Worm (Caenorhabditis elegans) whole organism, L1 larva: ENCODE data around the gene acl-2.

Experiments
- C04F5.9 ChIP-seq: sonication (generic microtip); optimal IDR thresholded peaks from 2 replicates; lab custom pipeline; 2016; ENCODE audit warnings: missing genetic modification characterization, missing compliant biosample characterization
- C16A3.4 ChIP-seq: fragments of 150-350 bp; optimal IDR thresholded peaks from 2 replicates; lab custom pipeline; 2014; ENCODE audit warnings: missing biosample characterization, missing genetic modification characterization
- C34B4.2 ChIP-seq: sonication (generic microtip); optimal IDR thresholded peaks from 2 replicates; lab custom pipeline; 2017; ENCODE audit warnings: mild to moderate bottlenecking, missing genetic modification characterization, missing compliant biosample characterization
- Y116A8C.19 ChIP-seq: sonication (generic microtip); optimal IDR thresholded peaks from 2 replicates; lab custom pipeline; 2016; ENCODE audit warnings: missing compliant biosample characterization, missing genetic modification characterization, borderline replicate concordance
- aha-1 ChIP-seq: fragments of 150-350 bp; optimal IDR thresholded peaks from 2 replicates; lab custom pipeline; 2014; ENCODE audit warnings: missing biosample characterization, missing genetic modification characterization
- aly-2 ChIP-seq: fragments of 150-350 bp; optimal IDR thresholded peaks from 2 replicates; lab custom pipeline; 2014; ENCODE audit warnings: missing biosample characterization, missing genetic modification characterization
- ama-1 ChIP-seq: fragments of 150-350 bp; optimal IDR thresholded peaks from 2 replicates; lab custom pipeline; 2014
- ceh-63 ChIP-seq: fragments of 200-800 bp; sonication (Bioruptor generic); optimal IDR thresholded peaks from 2 replicates; lab custom pipeline; 2018; ENCODE audit warnings: mild to moderate bottlenecking, missing genetic modification characterization, missing compliant biosample characterization
- ceh-8 ChIP-seq: fragments of 200-800 bp; sonication (Bioruptor generic); optimal IDR thresholded peaks from 2 replicates; lab custom pipeline; 2018; ENCODE audit warnings: mild to moderate bottlenecking, missing genetic modification characterization, moderate library complexity, missing compliant biosample characterization
- ceh-82 ChIP-seq, 3 experiments: fragments of 150-350 bp in 1 of 3; sonication (generic microtip) in 2 of 3; optimal IDR thresholded peaks; 2 replicates each; lab custom pipeline; 2014 to 2017; ENCODE audit warnings: missing biosample characterization in 3 of 3, missing genetic modification characterization in 3 of 3
- ceh-88 ChIP-seq: fragments of 200-800 bp; sonication (Bioruptor generic); IDR thresholded peaks from 2 replicates; pipeline ENCODE4 v1.3.6; 2022; ENCODE audit warnings: missing genetic modification characterization, missing compliant biosample characterization
- ces-1 ChIP-seq: fragments of 150-350 bp; optimal IDR thresholded peaks from 2 replicates; lab custom pipeline; 2014; ENCODE audit warnings: missing biosample characterization, missing genetic modification reagents, missing genetic modification characterization
- dpl-1 ChIP-seq, 3 experiments: fragments of 150-350 bp in 2 of 3; sonication (generic microtip) in 1 of 3; optimal IDR thresholded peaks; 2 replicates each; lab custom pipeline; 2014 to 2017; ENCODE audit warnings: missing biosample characterization in 3 of 3, missing genetic modification characterization in 3 of 3, missing genetic modification reagents in 3 of 3
- dsc-1 ChIP-seq: sonication (generic microtip); optimal IDR thresholded peaks from 2 replicates; lab custom pipeline; 2016; ENCODE audit warnings: mild to moderate bottlenecking, missing genetic modification characterization, missing compliant biosample characterization
- efl-1 ChIP-seq, 4 experiments: fragments of 150-350 bp; optimal IDR thresholded peaks in 3 of 4; peaks in 1 of 4; 1 replicate in 1 of 4; 2 replicates in 3 of 4; lab custom pipeline; 2014; ENCODE audit warnings: missing biosample characterization in 2 of 4, missing genetic modification characterization in 2 of 4, missing genetic modification reagents in 2 of 4
- elt-2 ChIP-seq: sonication (generic microtip); optimal IDR thresholded peaks from 2 replicates; lab custom pipeline; 2016; ENCODE audit warnings: missing genetic modification characterization, mild to moderate bottlenecking, inconsistent platforms, missing compliant biosample characterization, missing genetic modification reagents
- elt-3 ChIP-seq, 6 experiments: fragments of 150-350 bp in 1 of 6; sonication (generic microtip); optimal IDR thresholded peaks; 2 replicates each; lab custom pipeline; 2017 to 2018; ENCODE audit warnings: missing biosample characterization in 6 of 6, missing genetic modification characterization in 6 of 6, inconsistent platforms in 1 of 6
- fos-1 ChIP-seq: fragments of 150-350 bp; optimal IDR thresholded peaks from 2 replicates; lab custom pipeline; 2014; ENCODE audit warnings: missing biosample characterization, missing genetic modification characterization
- grh-1 ChIP-seq: fragments of 200-800 bp; sonication (Bioruptor generic); IDR thresholded peaks from 2 replicates; pipeline ENCODE4 v1.3.6; 2022; ENCODE audit warnings: missing genetic modification reagents, missing genetic modification characterization, missing compliant biosample characterization
- hlh-17 ChIP-seq: fragments of 200-800 bp; sonication (Bioruptor generic); optimal IDR thresholded peaks from 2 replicates; lab custom pipeline; 2018; ENCODE audit warnings: missing genetic modification characterization, mild to moderate bottlenecking, missing compliant biosample characterization, moderate library complexity, borderline replicate concordance
- hlh-4 ChIP-seq: sonication (generic microtip); optimal IDR thresholded peaks from 2 replicates; lab custom pipeline; 2016; ENCODE audit warnings: mild to moderate bottlenecking, missing genetic modification characterization, missing compliant biosample characterization
- hpl-2 ChIP-seq: fragments of 150-350 bp; optimal IDR thresholded peaks from 2 replicates; lab custom pipeline; 2014; ENCODE audit warnings: missing biosample characterization, missing genetic modification reagents, missing genetic modification characterization
- irx-1 ChIP-seq: sonication (generic microtip); optimal IDR thresholded peaks from 2 replicates; lab custom pipeline; 2016; ENCODE audit warnings: missing genetic modification characterization, missing compliant biosample characterization
- isw-1 ChIP-seq: fragments of 200-800 bp; sonication (Bioruptor generic); IDR thresholded peaks from 2 replicates; pipeline ENCODE4 v1.3.6; 2022; ENCODE audit warnings: missing genetic modification characterization, missing compliant biosample characterization
- lin-13 ChIP-seq: fragments of 150-350 bp; optimal IDR thresholded peaks from 2 replicates; lab custom pipeline; 2014; ENCODE audit warnings: missing biosample characterization, missing genetic modification reagents, missing genetic modification characterization
- lin-14 ChIP-seq: fragments of 200-800 bp; sonication (Bioruptor generic); optimal IDR thresholded peaks from 2 replicates; lab custom pipeline; 2018; ENCODE audit warnings: mild to moderate bottlenecking, missing genetic modification characterization, moderate library complexity, missing compliant biosample characterization
- lin-15B ChIP-seq: fragments of 150-350 bp; sonication (generic microtip); optimal IDR thresholded peaks from 3 replicates; lab custom pipeline; 2014; ENCODE audit warnings: missing biosample characterization, missing genetic modification characterization
- lin-35 ChIP-seq, 2 experiments: fragments of 150-350 bp; optimal IDR thresholded peaks; 2 replicates each; lab custom pipeline; 2014; ENCODE audit warnings: missing biosample characterization in 2 of 2, missing genetic modification characterization in 2 of 2, missing genetic modification reagents in 2 of 2
- lin-39 ChIP-seq: fragments of 150-350 bp; optimal IDR thresholded peaks from 2 replicates; lab custom pipeline; 2014; ENCODE audit warnings: missing biosample characterization, missing genetic modification reagents, missing genetic modification characterization
- mab-9 ChIP-seq: fragments of 200-800 bp; sonication (Bioruptor generic); IDR thresholded peaks from 2 replicates; pipeline ENCODE4 v1.3.6; 2022; ENCODE audit warnings: missing genetic modification reagents, missing genetic modification characterization, missing compliant biosample characterization
- mdl-1 ChIP-seq, 2 experiments: fragments of 150-350 bp; optimal IDR thresholded peaks; 2 replicates each; lab custom pipeline; 2014 to 2017; ENCODE audit warnings: missing biosample characterization in 2 of 2, missing genetic modification characterization in 2 of 2, inconsistent platforms in 1 of 2
- nhr-12 ChIP-seq: sonication (generic microtip); optimal IDR thresholded peaks from 2 replicates; lab custom pipeline; 2017; ENCODE audit warnings: missing biosample characterization, missing genetic modification characterization
- nhr-19 ChIP-seq: fragments of 200-800 bp; sonication (Bioruptor generic); conservative IDR thresholded peaks from 2 replicates; pipeline ENCODE4 v1.3.6; 2022; ENCODE audit warnings: missing genetic modification characterization, missing compliant biosample characterization
- nhr-237 ChIP-seq: fragments of 150-350 bp; optimal IDR thresholded peaks from 2 replicates; lab custom pipeline; 2014; ENCODE audit warnings: missing biosample characterization, missing genetic modification characterization
- nhr-28 ChIP-seq: fragments of 150-350 bp; optimal IDR thresholded peaks from 2 replicates; lab custom pipeline; 2014; ENCODE audit warnings: missing biosample characterization, missing genetic modification characterization
- nhr-47 ChIP-seq: sonication (generic microtip); optimal IDR thresholded peaks from 2 replicates; lab custom pipeline; 2016; ENCODE audit warnings: mild to moderate bottlenecking, missing genetic modification characterization, moderate library complexity, missing compliant biosample characterization
- nhr-71 ChIP-seq: sonication (generic microtip); optimal IDR thresholded peaks from 2 replicates; lab custom pipeline; 2016; ENCODE audit warnings: mild to moderate bottlenecking, missing genetic modification characterization, moderate library complexity, missing compliant biosample characterization
- nhr-76 ChIP-seq: sonication (generic microtip); optimal IDR thresholded peaks from 2 replicates; lab custom pipeline; 2017; ENCODE audit warnings: missing biosample characterization, missing genetic modification characterization
- nhr-77 ChIP-seq: fragments of 150-350 bp; optimal IDR thresholded peaks from 2 replicates; lab custom pipeline; 2014; ENCODE audit warnings: missing biosample characterization, missing genetic modification characterization
- nhr-85 ChIP-seq: sonication (generic microtip); peaks from one replicate; lab custom pipeline; 2016; ENCODE audit warnings: missing genetic modification characterization, inconsistent platforms, missing compliant biosample characterization
- pag-3 ChIP-seq: sonication (generic microtip); optimal IDR thresholded peaks from 2 replicates; lab custom pipeline; 2017; ENCODE audit warnings: missing genetic modification characterization, mild to moderate bottlenecking, missing compliant biosample characterization, antibody characterized with exemption, borderline replicate concordance; ENCODE audit not compliant: insufficient read depth
- rnt-1 ChIP-seq: sonication (generic microtip); optimal IDR thresholded peaks from 2 replicates; lab custom pipeline; 2016; ENCODE audit warnings: mild to moderate bottlenecking, missing genetic modification characterization, moderate library complexity, missing compliant biosample characterization
- skn-1 ChIP-seq: fragments of 150-350 bp; optimal IDR thresholded peaks from 2 replicates; lab custom pipeline; 2014; ENCODE audit warnings: missing biosample characterization, missing genetic modification characterization
- snpc-4 ChIP-seq: fragments of 150-350 bp; optimal IDR thresholded peaks from 2 replicates; lab custom pipeline; 2014; ENCODE audit warnings: missing biosample characterization, missing genetic modification characterization
- sox-4 ChIP-seq: sonication (generic microtip); optimal IDR thresholded peaks from 2 replicates; lab custom pipeline; 2016; ENCODE audit warnings: missing genetic modification characterization, missing compliant biosample characterization
- sptf-1 ChIP-seq: fragments of 150-350 bp; optimal IDR thresholded peaks from 2 replicates; lab custom pipeline; 2014; ENCODE audit warnings: missing biosample characterization, missing genetic modification characterization
- sup-37 ChIP-seq: fragments of 200-800 bp; sonication (Bioruptor generic); optimal IDR thresholded peaks from 2 replicates; lab custom pipeline; 2018; ENCODE audit warnings: mild to moderate bottlenecking, missing genetic modification characterization, missing compliant biosample characterization
- unc-130 ChIP-seq: fragments of 150-350 bp; optimal IDR thresholded peaks from 2 replicates; lab custom pipeline; 2017; ENCODE audit warnings: missing biosample characterization, missing genetic modification characterization, inconsistent platforms
- unc-30 ChIP-seq: sonication (generic microtip); optimal IDR thresholded peaks from 2 replicates; lab custom pipeline; 2017; ENCODE audit warnings: missing biosample characterization, missing genetic modification characterization
- unc-98 ChIP-seq: fragments of 200-800 bp; sonication (Bioruptor generic); IDR thresholded peaks from 2 replicates; pipeline ENCODE4 v1.3.6; 2022; ENCODE audit warnings: missing genetic modification characterization, missing compliant biosample characterization
- vab-15 ChIP-seq: sonication (generic microtip); optimal IDR thresholded peaks from 2 replicates; lab custom pipeline; 2017; ENCODE audit warnings: missing genotype, mild to moderate bottlenecking, missing genetic modification characterization, missing compliant biosample characterization
- xbp-1 ChIP-seq: sonication (generic microtip); optimal IDR thresholded peaks from 2 replicates; lab custom pipeline; 2016; ENCODE audit warnings: missing genetic modification characterization, missing compliant biosample characterization
- ztf-11 ChIP-seq, 2 experiments: sonication (generic microtip); optimal IDR thresholded peaks; 2 replicates each; lab custom pipeline; 2016 to 2017; ENCODE audit warnings: missing genetic modification characterization in 2 of 2, missing biosample characterization in 1 of 2, missing compliant biosample characterization in 1 of 2

Gene acl-2

DNA sequence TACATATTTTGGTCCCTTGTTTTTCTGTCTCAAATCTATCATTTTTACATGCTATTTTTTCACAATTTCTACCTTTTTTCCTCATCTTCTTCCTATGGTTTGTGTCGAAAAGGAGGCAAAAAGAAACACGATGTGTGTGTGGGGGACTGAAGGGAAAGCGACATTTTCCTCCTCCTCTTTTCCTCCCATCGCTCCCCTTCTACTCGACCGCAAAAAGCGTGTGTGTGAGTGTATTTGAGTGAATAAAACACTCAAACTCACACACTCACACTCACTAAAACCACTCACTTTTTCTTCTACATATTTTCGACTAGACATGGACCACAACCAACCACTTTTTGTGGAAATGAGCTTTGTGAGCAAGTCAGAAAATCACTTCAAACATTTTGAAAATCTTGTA is 10.6 kb upstream of the acl-2 start:
- TF ChIP-seq elt-3 (tag; optimal IDR thresholded peaks at IDR 0.05; lab: Kevin White, UChicago) (no peak), vab-15 (tag; lab: Kevin White, UChicago) (no peak), grh-1 (GFP tag; lab: Robert Waterston, UW) (no peak), efl-1 (optimal IDR thresholded peaks at IDR 0.05; lab: Kevin White, UChicago) (peak; percentile 1 to 2), efl-1 (GFP tag; optimal IDR thresholded peaks at IDR 0.05 in 1 of 2; lab: Kevin White, UChicago) (no peak), ceh-88 (GFP tag; lab: Robert Waterston, UW) (no peak), ceh-8 (no peak), elt-2 (no peak), unc-130 (tag; lab: Kevin White, UChicago) (no peak), sptf-1 (tag; lab: Kevin White, UChicago) (no peak), ces-1 (GFP tag; lab: Kevin White, UChicago) (no peak), ztf-11 (tag; optimal IDR thresholded peaks at IDR 0.05; lab: Kevin White, UChicago) (no peak), lin-15B (no peak), isw-1 (GFP tag; lab: Robert Waterston, UW) (peak; percentile 8; the same call in 1 of the 2 replicates), unc-30 (tag; lab: Kevin White, UChicago) (no peak), aly-2 (tag; lab: Kevin White, UChicago) (no peak), lin-14 (GFP tag; lab: Kevin White, UChicago) (peak; percentile 68), nhr-47 (tag; lab: Kevin White, UChicago) (peak; percentile 25), dpl-1 (GFP tag; optimal IDR thresholded peaks at IDR 0.05; lab: Kevin White, UChicago) (no peak), aha-1 (tag; lab: Kevin White, UChicago) (no peak), irx-1 (no peak), nhr-237 (tag; lab: Kevin White, UChicago) (no peak), pag-3 (no peak), nhr-85 (tag; lab: Kevin White, UChicago) (no peak), hlh-4 (tag; lab: Kevin White, UChicago) (no peak), rnt-1 (no peak), fos-1 (tag; lab: Kevin White, UChicago) (no peak), lin-35 (GFP tag; optimal IDR thresholded peaks at IDR 0.05; lab: Kevin White, UChicago) (peak in 1 of 2 experiments; percentile 4), skn-1 (tag; lab: Kevin White, UChicago) (no peak), nhr-19 (GFP tag; lab: Robert Waterston, UW) (no peak), Y116A8C.19 (tag; lab: Kevin White, UChicago) (no peak), nhr-77 (no peak), hpl-2 (GFP tag; lab: Kevin White, UChicago) (no peak), dsc-1 (no peak), lin-13 (no peak), ceh-63 (GFP tag; lab: Kevin White, UChicago) (no peak), C34B4.2 (tag; lab: Kevin White, UChicago) (no peak), sup-37 (GFP tag; lab: Kevin White, UChicago) (no peak), mab-9 (no peak), lin-39 (tag; lab: Kevin White, UChicago) (no peak), ama-1 (lab: Kevin White, UChicago) (no peak), snpc-4 (tag; lab: Kevin White, UChicago) (no peak), mdl-1 (tag; optimal IDR thresholded peaks at IDR 0.05; lab: Kevin White, UChicago) (no peak), sox-4 (tag; lab: Kevin White, UChicago) (no peak), nhr-28 (no peak), ceh-82 (tag; optimal IDR thresholded peaks at IDR 0.05; lab: Kevin White, UChicago) (peak in 1 of 3 experiments; percentile 50), nhr-12 (tag; lab: Kevin White, UChicago) (no peak), xbp-1 (tag; lab: Kevin White, UChicago) (no peak), unc-98 (GFP tag; lab: Robert Waterston, UW) (no peak), nhr-76 (tag; lab: Kevin White, UChicago) (no peak), C16A3.4 (no peak), nhr-71 (tag; lab: Kevin White, UChicago) (peak; percentile 34), C04F5.9 (tag; lab: Kevin White, UChicago) (no peak), hlh-17 (no peak)
